Worm (Caenorhabditis elegans) whole organism, midembryonic: ENCODE data around the gene nfm-1.

Experiments used
- T22C8.4 ChIP-seq: fragments of 200-800 bp; sonication (Bioruptor generic); IDR thresholded peaks from 2 replicates; pipeline ENCODE4 v1.3.6; 2022; ENCODE audit warnings: missing genetic modification characterization, missing compliant biosample characterization
- cog-1 ChIP-seq: sonication (generic microtip); optimal IDR thresholded peaks from 2 replicates; lab custom pipeline; 2016; ENCODE audit warnings: missing genetic modification characterization, missing compliant biosample characterization
- flt-1 ChIP-seq: fragments of 200-800 bp; sonication (Bioruptor generic); IDR thresholded peaks from 2 replicates; pipeline ENCODE4 v1.3.6; 2022; ENCODE audit warnings: missing genetic modification characterization, missing compliant biosample characterization
- klf-2 ChIP-seq: fragments of 200-800 bp; sonication (Bioruptor generic); conservative IDR thresholded peaks from 2 replicates; pipeline ENCODE4 v1.3.6; 2022; ENCODE audit warnings: missing genetic modification reagents, missing genetic modification characterization, missing compliant biosample characterization
- med-1 ChIP-seq: sonication (generic microtip); optimal IDR thresholded peaks from 2 replicates; lab custom pipeline; 2017; ENCODE audit warnings: missing genetic modification characterization, mild to moderate bottlenecking, missing compliant biosample characterization, antibody characterized with exemption, missing genetic modification reagents; ENCODE audit not compliant: insufficient read depth
- ref-1 ChIP-seq: fragments of 200-800 bp; sonication (Bioruptor generic); conservative IDR thresholded peaks from 2 replicates; pipeline ENCODE4 v1.3.6; 2022; ENCODE audit warnings: missing genetic modification reagents, missing genetic modification characterization, missing compliant biosample characterization
- tab-1 ChIP-seq: fragments of 200-800 bp; sonication (Bioruptor generic); IDR thresholded peaks from 2 replicates; pipeline ENCODE4 v1.3.6; 2022; ENCODE audit warnings: missing genetic modification characterization, missing compliant biosample characterization
- ztf-23 ChIP-seq: fragments of 200-800 bp; sonication (Bioruptor generic); IDR thresholded peaks from 2 replicates; pipeline ENCODE4 v1.3.6; 2022; ENCODE audit warnings: missing genetic modification reagents, missing genetic modification characterization, missing compliant biosample characterization
- ztf-29 ChIP-seq: fragments of 200-800 bp; sonication (Bioruptor generic); IDR thresholded peaks from 2 replicates; pipeline ENCODE4 v1.3.6; 2022; ENCODE audit warnings: missing genetic modification reagents, missing genetic modification characterization, missing compliant biosample characterization

nfm-1 gene

ce11 chrIII:6158642-6159475 lies at the start of gene nfm-1:
nfm-1 (plus strand) TSS chrIII:6159453.
- peak; percentile 89 for TF ChIP-seq ref-1
- TF ChIP-seq cog-1 (tag; lab: Kevin White, UChicago), result peak; percentile 89
- peak; percentile 95 for TF ChIP-seq ztf-23 (GFP tag; lab: Robert Waterston, UW)
- TF ChIP-seq med-1 (GFP tag; lab: Kevin White, UChicago), result peak; percentile 60
- TF ChIP-seq flt-1 (GFP tag; lab: Robert Waterston, UW), result peak; percentile 96
- peak; percentile 93 for TF ChIP-seq tab-1 (GFP tag; lab: Robert Waterston, UW)
- peak; percentile 88 for TF ChIP-seq klf-2 (GFP tag; lab: Robert Waterston, UW)
- peak; percentile 95 for TF ChIP-seq ztf-29 (GFP tag; lab: Robert Waterston, UW)
- TF ChIP-seq T22C8.4, result peak; percentile 90

ce11 chrIII:6110187-6110586 lies 49.1 kb upstream of the nfm-1 start:
- TF ChIP-seq tab-1 (GFP tag; lab: Robert Waterston, UW) (no peak), cog-1 (tag; lab: Kevin White, UChicago) (no peak), ztf-23 (GFP tag; lab: Robert Waterston, UW) (no peak), med-1 (GFP tag; lab: Kevin White, UChicago) (no peak), ztf-29 (GFP tag; lab: Robert Waterston, UW) (no peak), T22C8.4 (no peak), klf-2 (GFP tag; lab: Robert Waterston, UW) (no peak), flt-1 (GFP tag; lab: Robert Waterston, UW) (no peak), ref-1 (no peak)

- TF ChIP-seq ztf-29 (GFP tag; lab: Robert Waterston, UW) (no peak), T22C8.4 (no peak), tab-1 (GFP tag; lab: Robert Waterston, UW) (no peak), klf-2 (GFP tag; lab: Robert Waterston, UW) (no peak), med-1 (GFP tag; lab: Kevin White, UChicago) (no peak), flt-1 (GFP tag; lab: Robert Waterston, UW) (no peak)
Measured at ce11 chrIII:6116281-6116886, 42.9 kb upstream of the nfm-1 start, which contains the start of gene nmt-1. nmt-1 (minus strand) TSS chrIII:6116331.

- TF ChIP-seq tab-1 (GFP tag; lab: Robert Waterston, UW) (no peak), T22C8.4 (no peak), klf-2 (GFP tag; lab: Robert Waterston, UW) (no peak), ref-1 (no peak), cog-1 (tag; lab: Kevin White, UChicago) (no peak), flt-1 (GFP tag; lab: Robert Waterston, UW) (no peak), med-1 (GFP tag; lab: Kevin White, UChicago) (no peak), ztf-23 (GFP tag; lab: Robert Waterston, UW) (no peak), ztf-29 (GFP tag; lab: Robert Waterston, UW) (no peak)
Measured at ce11 chrIII:6116981-6117380, 42.3 kb upstream of the nfm-1 start.

ce11 chrIII:6118320-6118719 lies 40.9 kb upstream of the nfm-1 start, which contains the start of gene kin-18:
kin-18 (plus strand) TSS chrIII:6118620.
- no peak for TF ChIP-seq ref-1

ce11 chrIII:6120990-6121389 lies 38.3 kb upstream of the nfm-1 start:
- TF ChIP-seq tab-1 (GFP tag; lab: Robert Waterston, UW) (no peak), ref-1 (no peak), med-1 (GFP tag; lab: Kevin White, UChicago) (no peak), flt-1 (GFP tag; lab: Robert Waterston, UW) (no peak), klf-2 (GFP tag; lab: Robert Waterston, UW) (no peak), ztf-29 (GFP tag; lab: Robert Waterston, UW) (no peak), ztf-23 (GFP tag; lab: Robert Waterston, UW) (no peak), T22C8.4 (no peak), cog-1 (tag; lab: Kevin White, UChicago) (no peak)

ce11 chrIII:6123647-6124046 lies 35.6 kb upstream of the nfm-1 start:
- TF ChIP-seq flt-1 (GFP tag; lab: Robert Waterston, UW) (0 out of 2 replicates have a peak, but pooled peaks have one; percentile 35), med-1 (GFP tag; lab: Kevin White, UChicago) (no peak)

- no peak for TF ChIP-seq ztf-29 (GFP tag; lab: Robert Waterston, UW)
Measured at ce11 chrIII:6132068-6132467, 27.2 kb upstream of the nfm-1 start.

- 0 out of 2 replicates have a peak, but pooled peaks have one; percentile 6 for TF ChIP-seq flt-1 (GFP tag; lab: Robert Waterston, UW)
Measured at ce11 chrIII:6133389-6133789, 25.9 kb upstream of the nfm-1 start.

ce11 chrIII:6134111-6134510 lies 25.1 kb upstream of the nfm-1 start:
- TF ChIP-seq klf-2 (GFP tag; lab: Robert Waterston, UW), result no peak
- no peak for TF ChIP-seq T22C8.4
- TF ChIP-seq ref-1, result no peak
- TF ChIP-seq flt-1 (GFP tag; lab: Robert Waterston, UW), result no peak
- no peak for TF ChIP-seq ztf-23 (GFP tag; lab: Robert Waterston, UW)
- no peak for TF ChIP-seq ztf-29 (GFP tag; lab: Robert Waterston, UW)
- TF ChIP-seq tab-1 (GFP tag; lab: Robert Waterston, UW), result no peak
- no peak for TF ChIP-seq cog-1 (tag; lab: Kevin White, UChicago)
- no peak for TF ChIP-seq med-1 (GFP tag; lab: Kevin White, UChicago)
